Worm (Caenorhabditis elegans): ENCODE measurements around the gene C49A9.10.
A peak's percentile ranks its signal among the peaks of the same experiment; 100 is the strongest.
"Not testable (repeated sequence)": the region's sequence is repeated elsewhere in the genome, so short reads cannot be mapped to it uniquely, and the experiment has no call there.

Gene C49A9.10

DNA sequence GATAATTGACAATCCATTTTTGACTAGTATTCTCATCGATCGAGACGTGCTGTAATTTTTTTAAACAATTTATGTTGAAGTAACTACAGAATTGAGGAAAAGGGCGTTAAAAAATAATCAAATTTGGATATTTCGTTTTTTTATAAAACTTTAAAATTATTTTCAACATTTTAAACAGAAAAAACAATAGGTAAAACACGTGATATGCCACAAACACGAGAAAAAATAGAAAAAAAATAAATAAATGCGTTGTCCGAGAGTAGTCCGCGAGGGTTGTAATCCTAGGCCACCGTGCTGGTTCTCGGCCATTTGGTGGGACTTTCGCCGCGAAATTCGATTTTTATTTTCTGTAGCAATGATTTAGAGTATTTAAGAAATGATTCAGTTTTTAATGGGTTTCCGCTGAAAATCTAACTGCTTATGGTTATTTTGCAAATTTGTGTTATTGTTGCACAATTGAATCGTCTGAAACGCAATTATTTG lies at the start of gene C49A9.10:
Gene C49A9.10, minus strand, starts transcription at position 51 of the 483 bp plus-strand sequence.
- TF ChIP-seq tab-1 (GFP tag; IDR thresholded peaks at IDR 0.05): no peak
- TF ChIP-seq flt-1 (GFP tag; IDR thresholded peaks at IDR 0.05): peak; percentile 85
- TF ChIP-seq cog-1 (tag; optimal IDR thresholded peaks at IDR 0.05): peak; percentile 20
- no peak for TF ChIP-seq ref-1 (GFP tag; conservative IDR thresholded peaks at IDR 0.05)
- TF ChIP-seq med-1 (GFP tag; optimal IDR thresholded peaks at IDR 0.05; ENCODE audit: insufficient read depth): no peak
- TF ChIP-seq klf-2 (GFP tag; conservative IDR thresholded peaks at IDR 0.05): peak; percentile 73
- TF ChIP-seq ztf-29 (GFP tag; IDR thresholded peaks at IDR 0.05): no peak
- TF ChIP-seq ztf-23 (GFP tag; IDR thresholded peaks at IDR 0.05): peak; percentile 77
- TF ChIP-seq T22C8.4 (GFP tag; IDR thresholded peaks at IDR 0.05): no peak

DNA sequence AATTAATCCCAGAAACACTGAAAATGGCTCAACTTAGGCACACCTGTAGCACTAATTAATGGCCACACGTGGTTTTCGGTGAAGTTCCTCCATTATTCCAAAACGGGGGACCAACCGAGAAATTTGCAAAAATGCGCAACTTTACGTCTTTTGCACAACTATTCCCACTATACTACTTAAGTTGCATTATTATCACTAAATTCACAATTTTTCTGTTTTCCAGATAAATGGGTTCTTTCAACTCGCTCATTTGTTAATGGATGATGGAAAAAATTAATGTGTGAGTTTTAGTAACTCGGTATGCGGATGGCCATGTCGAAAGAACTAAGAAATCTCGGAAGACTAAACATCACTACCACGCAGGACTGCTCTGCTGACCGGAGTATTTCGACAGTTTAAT lies 48.5 kb upstream of the C49A9.10 start, which contains the start of gene T13A10.64:
Gene T13A10.64, plus strand, starts transcription at position 301 of the 400 bp plus-strand sequence.
- TF ChIP-seq ref-1 (GFP tag; conservative IDR thresholded peaks at IDR 0.05) (no peak), tab-1 (GFP tag; IDR thresholded peaks at IDR 0.05) (no peak), cog-1 (tag; optimal IDR thresholded peaks at IDR 0.05) (no peak), T22C8.4 (GFP tag; IDR thresholded peaks at IDR 0.05) (no peak), flt-1 (GFP tag; IDR thresholded peaks at IDR 0.05) (no peak), ztf-29 (GFP tag; IDR thresholded peaks at IDR 0.05) (no peak), ztf-23 (GFP tag; IDR thresholded peaks at IDR 0.05) (no peak)

DNA sequence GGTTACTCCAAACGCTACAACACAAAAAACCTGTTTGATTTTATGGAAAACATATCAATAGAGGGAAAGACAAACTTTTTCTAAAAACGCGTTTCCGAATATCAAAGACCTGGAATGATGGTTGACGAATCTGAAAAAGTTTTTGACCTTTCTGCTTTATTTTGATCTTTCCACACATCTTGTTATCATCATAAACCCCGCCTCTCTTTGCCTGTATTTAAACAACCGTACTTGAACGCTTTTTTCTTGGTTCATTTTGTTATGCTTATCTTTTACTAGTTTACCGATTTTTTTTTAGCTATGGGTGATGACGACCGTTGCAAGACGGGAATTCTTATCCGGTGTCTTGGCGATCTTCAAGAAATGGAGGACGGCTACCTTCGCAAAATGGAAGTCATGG lies 46.9 kb upstream of the C49A9.10 start, which contains the start of gene T13A10.2:
Gene T13A10.2, plus strand, starts transcription at position 301 of the 400 bp plus-strand sequence.
- not testable (repeated sequence) for TF ChIP-seq flt-1 (GFP tag; IDR thresholded peaks at IDR 0.05); med-1 (GFP tag; optimal IDR thresholded peaks at IDR 0.05; ENCODE audit: insufficient read depth); ref-1 (GFP tag; conservative IDR thresholded peaks at IDR 0.05)

DNA sequence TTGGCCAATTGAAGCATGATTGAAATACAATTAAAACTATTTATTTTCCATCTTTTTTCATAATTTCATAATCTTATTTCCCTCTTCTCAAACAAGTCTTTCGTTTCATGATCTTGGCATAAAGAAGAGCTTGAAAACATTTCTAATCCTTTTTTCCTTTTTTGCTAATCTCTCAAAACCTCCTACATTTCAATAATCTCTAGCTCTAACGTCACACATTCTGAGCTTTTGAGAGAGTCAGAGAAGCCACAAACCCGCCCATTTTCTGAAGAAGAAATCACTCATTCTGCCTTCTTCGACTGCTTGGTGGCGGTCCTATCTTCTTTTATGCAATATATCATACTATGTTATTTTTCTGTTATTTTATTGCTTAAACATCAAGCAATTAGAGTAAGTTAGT lies 43.4 kb upstream of the C49A9.10 start, which contains the start of gene F58F9.1:
Gene F58F9.1, plus strand, starts transcription at position 251 of the 400 bp plus-strand sequence.
- no peak for TF ChIP-seq ztf-23 (GFP tag; IDR thresholded peaks at IDR 0.05)
- no peak for TF ChIP-seq ref-1 (GFP tag; conservative IDR thresholded peaks at IDR 0.05)
- no peak for TF ChIP-seq flt-1 (GFP tag; IDR thresholded peaks at IDR 0.05)
- no peak for TF ChIP-seq tab-1 (GFP tag; IDR thresholded peaks at IDR 0.05)
- TF ChIP-seq cog-1 (tag; optimal IDR thresholded peaks at IDR 0.05): no peak
- no peak for TF ChIP-seq T22C8.4 (GFP tag; IDR thresholded peaks at IDR 0.05)
- no peak for TF ChIP-seq klf-2 (GFP tag; conservative IDR thresholded peaks at IDR 0.05)
- TF ChIP-seq ztf-29 (GFP tag; IDR thresholded peaks at IDR 0.05): no peak
- TF ChIP-seq med-1 (GFP tag; optimal IDR thresholded peaks at IDR 0.05; ENCODE audit: insufficient read depth): no peak

DNA sequence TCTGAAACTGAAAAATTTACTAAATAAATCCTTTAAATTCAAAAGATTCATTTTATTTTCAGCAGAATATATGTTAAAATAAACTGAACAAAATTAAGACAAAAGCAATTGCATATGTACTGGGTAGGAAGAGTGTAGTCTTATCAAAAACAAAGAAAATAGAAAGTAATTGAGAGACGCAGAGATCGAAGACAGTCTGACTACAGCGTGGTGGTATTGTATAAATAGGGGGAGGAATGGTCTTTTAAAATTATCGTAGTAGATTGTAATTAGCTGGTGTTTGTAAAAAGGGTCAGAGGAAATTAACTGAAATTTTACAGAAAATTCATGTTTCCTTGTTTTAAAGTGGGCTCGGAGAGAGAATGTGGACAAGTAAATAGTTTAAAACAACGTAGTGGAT lies 42.3 kb upstream of the C49A9.10 start, which contains the start of gene acox-3:
Gene acox-3, minus strand, starts transcription at position 7 of the 400 bp plus-strand sequence.
- no peak for TF ChIP-seq ztf-29 (GFP tag; IDR thresholded peaks at IDR 0.05)
- TF ChIP-seq cog-1 (tag; optimal IDR thresholded peaks at IDR 0.05): no peak
- no peak for TF ChIP-seq T22C8.4 (GFP tag; IDR thresholded peaks at IDR 0.05)
- TF ChIP-seq ref-1 (GFP tag; conservative IDR thresholded peaks at IDR 0.05): no peak
- TF ChIP-seq flt-1 (GFP tag; IDR thresholded peaks at IDR 0.05): no peak
- TF ChIP-seq ztf-23 (GFP tag; IDR thresholded peaks at IDR 0.05): no peak
- TF ChIP-seq med-1 (GFP tag; optimal IDR thresholded peaks at IDR 0.05; ENCODE audit: insufficient read depth): no peak
- no peak for TF ChIP-seq klf-2 (GFP tag; conservative IDR thresholded peaks at IDR 0.05)
- no peak for TF ChIP-seq tab-1 (GFP tag; IDR thresholded peaks at IDR 0.05)

DNA sequence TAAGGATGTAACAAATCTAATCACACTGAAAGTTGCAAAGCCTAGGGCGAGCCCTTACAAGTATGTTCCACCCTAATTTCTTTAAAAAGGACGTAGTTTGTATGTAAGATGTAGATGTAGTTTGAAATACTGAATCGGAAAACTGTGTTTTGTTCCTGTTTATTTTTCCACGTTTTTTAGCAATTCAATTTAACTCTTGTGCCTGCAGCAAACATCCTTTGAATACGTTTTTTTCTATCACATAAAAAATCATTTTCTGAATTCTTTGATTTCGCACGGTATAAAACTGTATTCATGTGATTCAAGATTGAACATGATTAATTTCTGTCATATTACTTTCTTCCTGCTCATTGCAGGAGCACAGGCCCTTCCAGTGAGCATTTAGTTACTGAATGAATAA lies 33.8 kb upstream of the C49A9.10 start, which contains the start of gene F58F9.9:
Gene F58F9.9, plus strand, starts transcription at position 301 of the 400 bp plus-strand sequence.
- TF ChIP-seq med-1 (GFP tag; optimal IDR thresholded peaks at IDR 0.05; ENCODE audit: insufficient read depth): no peak
- TF ChIP-seq cog-1 (tag; optimal IDR thresholded peaks at IDR 0.05): no peak
- TF ChIP-seq ztf-23 (GFP tag; IDR thresholded peaks at IDR 0.05): no peak
- TF ChIP-seq klf-2 (GFP tag; conservative IDR thresholded peaks at IDR 0.05): no peak
- TF ChIP-seq T22C8.4 (GFP tag; IDR thresholded peaks at IDR 0.05): no peak
- no peak for TF ChIP-seq tab-1 (GFP tag; IDR thresholded peaks at IDR 0.05)

DNA sequence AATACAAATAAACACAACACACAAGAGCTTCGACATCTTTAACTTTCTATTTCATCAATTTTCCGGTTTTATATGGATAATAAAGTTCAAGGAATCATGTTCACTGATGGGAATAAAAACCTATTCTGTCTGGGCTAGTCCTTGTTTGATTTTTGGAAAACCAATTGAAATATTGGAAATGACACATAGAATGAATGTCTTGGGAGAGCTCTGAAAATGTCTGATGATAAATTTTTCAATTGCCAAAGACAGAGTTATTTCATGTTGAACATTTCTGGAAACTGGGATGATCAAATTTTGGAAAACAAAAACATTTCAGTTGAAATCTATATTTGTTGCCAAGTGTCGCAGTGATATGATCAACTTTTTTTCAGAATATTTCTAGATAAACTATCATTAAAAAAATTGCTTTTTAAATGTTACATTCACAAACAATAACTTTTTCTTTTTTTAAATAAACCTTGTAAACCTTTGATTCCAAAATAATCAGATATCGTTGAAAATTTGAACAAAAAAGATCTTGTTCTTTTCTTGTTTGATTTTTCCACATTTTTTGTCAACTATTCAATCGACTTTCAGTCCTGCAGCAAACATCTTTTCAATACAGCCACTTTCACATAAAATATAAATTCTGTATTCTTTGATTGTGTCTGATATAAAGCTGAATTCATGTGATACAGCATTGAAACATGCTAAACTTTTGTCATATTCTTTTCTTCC lies 31.5 kb upstream of the C49A9.10 start, which contains the start of the genes F58F9.6 and F58F9.8:
Gene F58F9.6, minus strand, starts transcription at position 101 of the 720 bp plus-strand sequence.
Gene F58F9.8, plus strand, starts transcription at position 670 of the 720 bp plus-strand sequence.
- TF ChIP-seq T22C8.4 (GFP tag; IDR thresholded peaks at IDR 0.05): no peak
- TF ChIP-seq flt-1 (GFP tag; IDR thresholded peaks at IDR 0.05): no peak
- no peak for TF ChIP-seq tab-1 (GFP tag; IDR thresholded peaks at IDR 0.05)
- no peak for TF ChIP-seq klf-2 (GFP tag; conservative IDR thresholded peaks at IDR 0.05)
- TF ChIP-seq cog-1 (tag; optimal IDR thresholded peaks at IDR 0.05): no peak

DNA sequence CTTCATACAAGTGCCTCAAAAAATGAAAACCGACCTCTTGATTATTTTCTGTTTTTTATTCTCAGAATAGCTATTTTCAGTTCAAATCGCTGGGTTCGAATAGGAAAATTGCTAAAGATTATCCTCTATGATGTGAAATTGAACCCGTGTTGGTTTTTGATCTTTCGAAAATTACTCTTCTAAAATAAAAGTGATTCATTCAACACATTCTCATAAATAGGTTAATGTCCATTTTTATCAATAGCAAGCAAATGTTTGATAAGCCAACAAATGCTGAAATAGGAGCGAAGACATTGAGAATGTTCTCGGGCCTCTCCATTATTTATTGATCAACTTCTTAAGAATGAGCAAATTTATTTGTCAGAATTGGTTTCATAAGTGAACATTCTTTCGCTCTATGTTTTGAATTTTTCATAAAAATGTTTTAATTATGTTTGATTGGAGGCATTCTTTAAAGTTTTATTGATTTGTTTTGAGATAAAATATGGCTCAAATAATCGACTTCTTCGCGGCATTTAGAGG lies 26.7 kb upstream of the C49A9.10 start, which contains the start of gene F58F9.3:
Gene F58F9.3, plus strand, starts transcription at position 472 of the 522 bp plus-strand sequence.
- no peak for TF ChIP-seq T22C8.4 (GFP tag; IDR thresholded peaks at IDR 0.05)

DNA sequence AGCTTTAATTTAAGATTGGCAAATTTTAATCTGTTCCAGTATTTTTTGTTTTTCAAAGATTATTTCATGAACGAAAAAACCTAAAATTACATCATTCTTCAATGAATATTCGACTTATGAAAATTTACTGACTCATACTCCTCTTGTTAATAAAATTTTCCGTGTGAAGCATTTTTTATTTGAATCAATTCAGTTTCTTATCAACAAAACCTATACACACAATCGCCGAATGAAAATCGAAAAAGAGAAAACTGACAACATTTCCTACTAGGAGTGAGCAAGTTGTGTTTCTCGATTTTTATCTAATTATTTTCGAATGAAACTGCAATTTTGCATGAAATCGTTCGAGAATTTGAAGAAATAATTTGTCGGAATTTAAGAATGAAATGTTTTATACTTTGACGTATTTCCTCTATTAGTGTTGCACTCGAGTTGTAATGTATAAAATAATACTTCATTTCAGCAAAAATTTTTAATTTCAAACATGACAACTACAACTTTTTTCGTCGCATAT lies 24.5 kb upstream of the C49A9.10 start, which contains the start of gene F58F9.4:
Gene F58F9.4, plus strand, starts transcription at position 464 of the 514 bp plus-strand sequence.
- TF ChIP-seq ref-1 (GFP tag; conservative IDR thresholded peaks at IDR 0.05) (no peak), tab-1 (GFP tag; IDR thresholded peaks at IDR 0.05) (no peak), flt-1 (GFP tag; IDR thresholded peaks at IDR 0.05) (no peak), klf-2 (GFP tag; conservative IDR thresholded peaks at IDR 0.05) (no peak), ztf-29 (GFP tag; IDR thresholded peaks at IDR 0.05) (no peak), T22C8.4 (GFP tag; IDR thresholded peaks at IDR 0.05) (no peak), ztf-23 (GFP tag; IDR thresholded peaks at IDR 0.05) (no peak), cog-1 (tag; optimal IDR thresholded peaks at IDR 0.05) (no peak), med-1 (GFP tag; optimal IDR thresholded peaks at IDR 0.05; ENCODE audit: insufficient read depth) (no peak)

All from whole organism, midembryonic.